Worm (Caenorhabditis elegans): ENCODE measurements around the gene C47A4.1.

- TF ChIP-seq elt-1 (tag; optimal IDR thresholded peaks at IDR 0.05), result no peak
- TF ChIP-seq mml-1 (tag; optimal IDR thresholded peaks at IDR 0.05), result no peak
Measured at ce11 chrIV:13679495-13679894, 36.7 kb downstream of the C47A4.1 start.
